Fruit fly (Drosophila melanogaster) whole organism, embryonic: ENCODE data around the gene CG33695.

ENCODE experiments used
- BEAF-32 ChIP-seq: fragments of 200-800 bp; sonication (Bioruptor generic); optimal IDR thresholded peaks from 3 replicates; lab custom pipeline; 2017; ENCODE audit warnings: missing biosample characterization, missing genetic modification characterization, mild to moderate bottlenecking, moderate library complexity, missing genetic modification reagents
- CG12744 ChIP-seq: fragments of 200-800 bp; sonication (Bioruptor generic); optimal IDR thresholded peaks from 2 replicates; lab custom pipeline; 2016; ENCODE audit warnings: missing biosample characterization, missing genetic modification characterization
- Neu2 ChIP-seq: fragments of 200-800 bp; sonication (Bioruptor generic); optimal IDR thresholded peaks from 3 replicates; lab custom pipeline; 2016; ENCODE audit warnings: missing biosample characterization, missing genetic modification characterization, borderline replicate concordance
- ap ChIP-seq: fragments of 200-800 bp; sonication (Bioruptor generic); IDR thresholded peaks from 2 replicates; pipeline ENCODE4 v1.3.6; 2022; ENCODE audit warnings: missing biosample characterization, missing genetic modification characterization
- dpn ChIP-seq, 2 experiments: fragments of 200-800 bp; sonication (Bioruptor generic); optimal IDR thresholded peaks; 3 replicates each; lab custom pipeline; 2016; ENCODE audit warnings: missing biosample characterization in 2 of 2, missing genetic modification characterization in 2 of 2
- gem ChIP-seq: fragments of 200-800 bp; sonication (Bioruptor generic); optimal IDR thresholded peaks from 2 replicates; lab custom pipeline; 2019; ENCODE audit warnings: missing biosample characterization, mild to moderate bottlenecking, missing genetic modification characterization, moderate library complexity
- ttk ChIP-seq: fragments of 200-800 bp; sonication (Bioruptor generic); IDR thresholded peaks from 2 replicates; pipeline ENCODE4 v2.1.2; 2022; ENCODE audit warnings: missing biosample characterization, missing genetic modification characterization

DNA sequence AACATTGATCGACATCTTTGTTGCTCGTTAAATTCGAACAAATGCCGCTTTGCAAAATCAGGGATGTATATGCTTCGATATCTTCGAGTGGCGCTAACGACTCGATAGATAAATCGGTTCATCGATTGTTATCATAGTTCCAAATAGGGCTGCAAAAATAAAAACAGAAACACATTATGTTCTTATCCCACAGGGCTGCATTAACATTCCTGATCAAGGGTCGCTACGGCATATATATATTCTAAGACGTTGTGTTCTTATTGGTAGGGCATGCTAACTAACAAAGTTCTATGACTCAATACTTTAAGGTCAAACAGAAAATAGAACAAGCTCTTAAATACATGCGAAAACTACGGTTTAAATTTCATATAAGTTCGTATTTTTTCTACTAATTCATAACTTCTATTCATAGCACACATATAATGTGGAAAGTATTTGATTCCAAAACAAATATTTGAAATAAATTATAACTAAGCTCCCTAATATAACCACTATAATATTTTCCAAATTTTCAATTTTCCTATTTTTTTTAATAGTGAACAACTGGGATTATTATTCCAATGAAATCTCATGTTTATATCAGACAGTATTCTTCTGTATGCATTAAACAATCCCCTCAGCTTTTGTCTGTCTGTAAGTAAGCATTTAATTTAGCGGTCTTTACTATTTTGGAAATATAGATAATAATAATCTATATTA is 8.7 kb upstream of the CG33695 start, which contains the start of gene cmet:
- TF ChIP-seq Neu2 (GFP tag; lab: Kevin White, UChicago) = peak; percentile 30
- peak; percentile 22; the same call in 1 of the 2 replicates for TF ChIP-seq ttk (GFP tag; lab: Robert Waterston, UW)
- peak; percentile 66 for TF ChIP-seq gem (tag; lab: Kevin White, UChicago)
- TF ChIP-seq CG12744 (GFP tag; lab: Kevin White, UChicago) = peak; percentile 6
- no peak for TF ChIP-seq ap (GFP tag; lab: Robert Waterston, UW)
- peak; percentile 81 for TF ChIP-seq BEAF-32 (GFP tag; lab: Kevin White, UChicago)
- TF ChIP-seq dpn (GFP tag; optimal IDR thresholded peaks at IDR 0.05; lab: Kevin White, UChicago) = peak; percentile 53 to 62
